Fruit fly (Drosophila melanogaster) whole organism, wandering third instar larva: Measurements from ENCODE around the gene inaF-D.

Experiments used
- CG32264 ChIP-seq: fragments of 200-800 bp; sonication (Bioruptor generic); optimal IDR thresholded peaks from 2 replicates; lab custom pipeline; 2016; ENCODE audit warnings: missing biosample characterization, missing genetic modification characterization
- Dfd ChIP-seq: fragments of >200 bp; optimal IDR thresholded peaks from 2 replicates; lab custom pipeline; 2017; ENCODE audit warnings: missing biosample characterization, missing genetic modification characterization
- HLH106 ChIP-seq: fragments of 200-800 bp; optimal IDR thresholded peaks from 3 replicates; lab custom pipeline; 2019; ENCODE audit warnings: missing biosample characterization, mild to moderate bottlenecking, missing genetic modification characterization, moderate library complexity
- Hr78 ChIP-seq: fragments of >200 bp; optimal IDR thresholded peaks from 2 replicates; lab custom pipeline; 2017; ENCODE audit warnings: missing biosample characterization, missing genetic modification characterization
- Hr83 ChIP-seq: fragments of 200-300 bp; sonication (Bioruptor generic); optimal IDR thresholded peaks from 2 replicates; lab custom pipeline; 2016; ENCODE audit warnings: missing biosample characterization, mild to moderate bottlenecking, missing genetic modification characterization, moderate library complexity; ENCODE audit not compliant: poor library complexity, severe bottlenecking
- Jra ChIP-seq: sonication (Bioruptor generic); optimal IDR thresholded peaks from 2 replicates; lab custom pipeline; 2016; ENCODE audit warnings: missing biosample characterization, missing genetic modification characterization
- Mio ChIP-seq: sonication (Bioruptor generic); optimal IDR thresholded peaks from 2 replicates; lab custom pipeline; 2016; ENCODE audit warnings: missing biosample characterization, missing genetic modification characterization
- Myc ChIP-seq: fragments of >200 bp; optimal IDR thresholded peaks from 2 replicates; lab custom pipeline; 2017
- N ChIP-seq: fragments of >200 bp; optimal IDR thresholded peaks from 2 replicates; lab custom pipeline; 2018; ENCODE audit warnings: missing biosample characterization, missing external identifiers, missing genetic modification characterization
- OdsH ChIP-seq: fragments of 200-800 bp; sonication (Bioruptor generic); optimal IDR thresholded peaks from 2 replicates; lab custom pipeline; 2016; ENCODE audit warnings: missing biosample characterization, mild to moderate bottlenecking, missing genetic modification characterization
- Rel ChIP-seq, 2 experiments: fragments of 200-800 bp; sonication (Bioruptor generic) in 1 of 2; optimal IDR thresholded peaks; 2 replicates in 1 of 2; 3 replicates in 1 of 2; lab custom pipeline; 2016 to 2019; ENCODE audit warnings: mild to moderate bottlenecking in 2 of 2, missing biosample characterization in 2 of 2, missing genetic modification characterization in 2 of 2, moderate library complexity in 1 of 2
- Sp1 ChIP-seq: fragments of 200-800 bp; sonication (Bioruptor generic); optimal IDR thresholded peaks from 3 replicates; lab custom pipeline; 2019; ENCODE audit warnings: missing biosample characterization, mild to moderate bottlenecking, missing genetic modification characterization, moderate library complexity
- Vsx2 ChIP-seq: fragments of 200-300, 225-300 bp; sonication (Bioruptor generic); optimal IDR thresholded peaks from 2 replicates; lab custom pipeline; 2018; ENCODE audit warnings: missing biosample characterization, missing genetic modification characterization; ENCODE audit not compliant: partially characterized antibody
- br ChIP-seq: fragments of 200-800 bp; sonication (Bioruptor generic); optimal IDR thresholded peaks from 2 replicates; lab custom pipeline; 2016; ENCODE audit warnings: missing biosample characterization, missing genetic modification characterization
- brk ChIP-seq: fragments of 200-800 bp; sonication (Bioruptor generic); optimal IDR thresholded peaks from 2 replicates; lab custom pipeline; 2016; ENCODE audit warnings: missing biosample characterization, mild to moderate bottlenecking, missing genetic modification characterization
- dl ChIP-seq, 2 experiments: fragments of 175-275, 200-275 bp in 1 of 2; fragments of 200-275 bp in 1 of 2; sonication (Bioruptor generic); optimal IDR thresholded peaks; lab custom pipeline; 2018; ENCODE audit warnings: mild to moderate bottlenecking in 2 of 2, missing biosample characterization in 2 of 2, missing genetic modification characterization in 2 of 2, moderate library complexity in 2 of 2; ENCODE audit not compliant: partially characterized antibody in 2 of 2, insufficient read depth in 1 of 2
- dmrt93B ChIP-seq: fragments of 200-800 bp; sonication (Bioruptor generic); optimal IDR thresholded peaks from 2 replicates; lab custom pipeline; 2018; ENCODE audit warnings: missing biosample characterization, mild to moderate bottlenecking, missing genetic modification characterization
- ey ChIP-seq: fragments of 200-800 bp; sonication (Bioruptor generic); optimal IDR thresholded peaks from 2 replicates; lab custom pipeline; 2016; ENCODE audit warnings: missing biosample characterization, missing genetic modification characterization
- foxo ChIP-seq, 2 experiments: fragments of 200-800 bp; sonication (Bioruptor generic); optimal IDR thresholded peaks; 2 replicates in 1 of 2; 3 replicates in 1 of 2; lab custom pipeline; 2016 to 2017; ENCODE audit warnings: missing biosample characterization in 2 of 2, missing genetic modification characterization in 2 of 2
- fru ChIP-seq: fragments of 200-800 bp; sonication (Bioruptor generic); optimal IDR thresholded peaks from 3 replicates; lab custom pipeline; 2016; ENCODE audit warnings: missing biosample characterization, mild to moderate bottlenecking, missing genetic modification characterization
- h ChIP-seq: fragments of 200-800 bp; sonication (Bioruptor generic); optimal IDR thresholded peaks from 3 replicates; lab custom pipeline; 2016; ENCODE audit warnings: missing biosample characterization, mild to moderate bottlenecking, missing genetic modification characterization
- jim ChIP-seq: fragments of 175-275, 200-325 bp; sonication (Bioruptor generic); optimal IDR thresholded peaks from 2 replicates; lab custom pipeline; 2016; ENCODE audit warnings: missing biosample characterization, mild to moderate bottlenecking, missing genetic modification characterization
- lola ChIP-seq: fragments of >200 bp; optimal IDR thresholded peaks from 2 replicates; lab custom pipeline; 2017; ENCODE audit warnings: missing biosample characterization, missing genetic modification characterization
- pan ChIP-seq: fragments of >200 bp; optimal IDR thresholded peaks from 2 replicates; lab custom pipeline; 2017
- psq ChIP-seq: fragments of 200-800 bp; sonication (Bioruptor generic); optimal IDR thresholded peaks from 3 replicates; lab custom pipeline; 2017; ENCODE audit warnings: missing biosample characterization, mild to moderate bottlenecking, missing genetic modification characterization, moderate library complexity
- rgr ChIP-seq: fragments of 200-800 bp; sonication (Bioruptor generic); optimal IDR thresholded peaks from 3 replicates; lab custom pipeline; 2016; ENCODE audit warnings: missing biosample characterization, mild to moderate bottlenecking, missing genetic modification characterization
- sage ChIP-seq: fragments of 200-800 bp; sonication (Bioruptor generic); optimal IDR thresholded peaks from 2 replicates; lab custom pipeline; 2016; ENCODE audit warnings: missing biosample characterization, mild to moderate bottlenecking, missing genetic modification characterization
- sv ChIP-seq: fragments of 200-800 bp; sonication (Bioruptor generic); optimal IDR thresholded peaks from 3 replicates; lab custom pipeline; 2016; ENCODE audit warnings: missing biosample characterization, missing genetic modification characterization
- woc ChIP-seq: sonication (Bioruptor generic); optimal IDR thresholded peaks from 2 replicates; lab custom pipeline; 2016; ENCODE audit warnings: missing biosample characterization, mild to moderate bottlenecking, missing genetic modification characterization

The inaF-D gene

DNA sequence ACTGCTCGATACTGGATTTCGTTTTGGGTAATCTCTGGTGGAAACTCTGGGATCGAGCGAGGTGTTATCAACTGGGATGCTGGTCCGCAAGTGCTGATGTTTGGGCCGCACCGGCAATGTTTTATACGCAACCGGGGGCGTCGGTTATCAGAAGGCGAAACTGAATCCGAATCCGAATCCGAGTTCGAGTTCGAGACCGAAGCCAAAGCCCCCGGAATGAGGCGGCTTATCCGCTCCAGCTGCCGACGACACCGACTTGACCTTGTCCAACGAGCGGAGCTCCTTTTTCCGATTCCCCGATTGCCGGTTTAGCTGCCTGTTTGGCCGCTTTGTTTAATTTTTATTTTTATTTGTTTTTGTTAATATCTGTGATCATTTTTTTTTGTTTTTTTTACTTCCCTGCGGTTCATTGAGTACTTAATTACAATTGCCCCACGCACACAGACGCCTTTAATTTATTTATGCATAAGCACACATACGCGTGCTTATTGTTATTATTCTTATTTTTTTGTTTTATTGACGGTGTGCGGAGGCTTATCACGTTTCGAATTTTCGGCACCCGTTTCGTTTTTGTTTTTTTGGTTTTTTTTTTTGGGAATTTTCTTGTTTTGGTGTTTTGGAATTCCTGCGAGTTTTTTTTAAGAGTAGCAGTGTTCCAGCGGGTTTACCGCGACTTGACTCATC is 23.8 kb downstream of the inaF-D start, which contains the start of gene CG2444:
TSS of gene CG2444 (minus strand) at position 372 of the 684 bp plus-strand sequence.
- TF ChIP-seq OdsH (no peak), Mio (GFP tag; lab: Kevin White, UChicago) (no peak), Sp1 (GFP tag; lab: Kevin White, UChicago) (peak; percentile 52), Rel (GFP tag; optimal IDR thresholded peaks at IDR 0.05; lab: Kevin White, UChicago) (peak; percentile 33), Rel (tag; optimal IDR thresholded peaks at IDR 0.05; lab: Kevin White, UChicago) (peak; percentile 48), sage (GFP tag; lab: Kevin White, UChicago) (peak; percentile 7)

DNA sequence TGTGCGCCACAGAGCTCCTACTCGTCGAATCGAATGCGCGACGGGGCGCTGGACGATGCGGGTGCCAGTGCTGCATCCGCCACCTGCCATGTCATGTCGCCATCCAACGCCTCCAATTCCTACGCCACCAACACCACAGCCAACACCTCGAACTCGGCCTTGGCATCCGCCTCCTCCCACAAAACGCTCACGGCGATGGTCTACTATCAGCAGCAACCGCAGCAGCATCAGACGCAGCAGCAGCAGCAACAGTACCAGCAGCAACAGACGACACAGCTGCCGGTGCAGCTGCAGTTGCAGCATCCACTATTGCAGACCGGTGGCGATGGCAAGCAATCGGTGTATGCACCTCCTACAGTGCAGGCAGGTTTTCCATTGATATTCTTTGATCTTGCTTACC is 28.1 kb downstream of the inaF-D start:
- no peak for TF ChIP-seq N (GFP tag; lab: Kevin White, UChicago)
- peak; percentile 85 for TF ChIP-seq Dfd (GFP tag; lab: Kevin White, UChicago)

DNA sequence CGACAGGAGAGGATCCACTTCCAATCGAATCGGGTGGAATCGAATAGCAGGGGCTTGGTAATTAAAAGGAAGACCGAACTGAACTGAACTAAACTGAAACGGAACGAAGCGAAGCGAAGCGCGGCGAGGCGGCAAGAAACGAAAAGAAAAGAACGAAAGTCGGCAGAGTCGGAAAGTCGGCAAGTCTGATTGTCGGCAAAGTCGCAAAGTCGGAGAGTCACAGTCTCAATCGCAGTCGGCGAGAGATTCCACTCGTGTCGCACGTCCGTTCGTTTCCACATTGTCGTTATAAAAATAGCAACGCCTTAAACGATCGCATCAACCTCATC is 33.1 kb downstream of the inaF-D start:
- TF ChIP-seq br (no peak), ey (no peak), rgr (GFP tag; lab: Kevin White, UChicago) (no peak), CG32264 (no peak), dmrt93B (GFP tag; lab: Kevin White, UChicago) (no peak), OdsH (no peak), Hr78 (no peak), Dfd (GFP tag; lab: Kevin White, UChicago) (no peak), Jra (GFP tag; lab: Kevin White, UChicago) (no peak), jim (GFP tag; lab: Kevin White, UChicago) (no peak), Mio (GFP tag; lab: Kevin White, UChicago) (no peak), sv (GFP tag; lab: Kevin White, UChicago) (no peak), woc (GFP tag; lab: Kevin White, UChicago) (no peak), pan (no peak), brk (GFP tag; lab: Kevin White, UChicago) (no peak), foxo (GFP tag; optimal IDR thresholded peaks at IDR 0.05; lab: Kevin White, UChicago) (no peak), lola (GFP tag; lab: Kevin White, UChicago) (no peak), dl (GFP tag; optimal IDR thresholded peaks at IDR 0.05; lab: Kevin White, UChicago; ENCODE audit: insufficient read depth in 1 of 2, partially characterized antibody in 2 of 2) (no peak)

DNA sequence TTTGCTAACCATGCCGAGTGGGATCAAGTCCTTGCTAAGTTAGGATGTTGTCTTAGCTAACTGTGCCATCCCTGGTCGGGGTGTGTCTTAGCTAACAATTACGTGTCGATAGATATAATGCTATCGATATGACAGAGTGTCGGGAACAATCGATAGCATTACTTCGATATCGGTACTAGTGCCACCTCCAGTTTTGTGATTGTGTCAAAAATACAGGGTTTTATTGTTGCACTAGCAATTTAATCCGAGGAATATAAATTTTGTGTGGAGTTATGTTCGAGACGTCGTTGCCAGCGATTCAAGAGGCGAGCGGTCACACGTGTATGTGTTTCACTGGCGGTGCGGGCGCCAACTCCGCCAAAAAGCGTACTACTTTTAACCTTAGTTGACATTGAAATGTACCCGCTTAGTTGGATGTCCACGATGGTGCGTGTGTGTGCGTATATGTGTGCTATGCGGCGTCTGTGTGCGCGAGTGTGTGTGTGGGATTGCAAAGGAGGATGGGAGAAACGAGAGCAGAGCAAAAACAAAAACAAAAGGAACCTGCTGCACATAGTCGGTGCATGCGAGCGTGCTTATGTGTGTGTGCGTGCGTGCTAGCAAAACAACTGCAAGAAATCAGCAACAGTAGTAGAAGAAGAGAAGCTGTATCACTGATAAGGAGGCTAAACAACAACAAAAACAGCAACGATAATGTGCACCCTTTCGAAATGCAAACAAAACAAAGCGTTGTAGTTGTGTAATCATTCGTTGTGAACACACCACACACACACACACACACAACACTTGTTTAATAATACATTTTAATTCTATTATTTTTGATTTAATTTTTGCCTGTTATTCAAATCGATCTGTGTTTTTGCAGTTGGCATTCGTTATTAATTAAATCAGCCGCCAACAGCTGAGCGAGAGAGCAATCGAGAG is 33.7 kb downstream of the inaF-D start, which contains the start of gene PhKgamma:
TSS of gene PhKgamma (plus strand) at position 179 of the 924 bp plus-strand sequence.
- TF ChIP-seq woc (GFP tag; lab: Kevin White, UChicago) (no peak), OdsH (peak; percentile 25), psq (GFP tag; lab: Kevin White, UChicago) (peak; percentile 61), Hr83 (GFP tag; lab: Kevin White, UChicago) (peak; percentile 52), h (GFP tag; lab: Kevin White, UChicago) (peak; percentile 35), N (GFP tag; lab: Kevin White, UChicago) (peak; percentile 19), Vsx2 (no peak), foxo (GFP tag; optimal IDR thresholded peaks at IDR 0.05; lab: Kevin White, UChicago) (peak in 1 of 2 experiments; percentile 44), rgr (GFP tag; lab: Kevin White, UChicago) (peak; percentile 46), Sp1 (GFP tag; lab: Kevin White, UChicago) (peak; percentile 21), fru (GFP tag; lab: Kevin White, UChicago) (peak; percentile 23), Rel (GFP tag; optimal IDR thresholded peaks at IDR 0.05; lab: Kevin White, UChicago) (no peak), Rel (tag; optimal IDR thresholded peaks at IDR 0.05; lab: Kevin White, UChicago) (peak; percentile 44), Myc (lab: Kevin White, UChicago) (peak; percentile 16), sage (GFP tag; lab: Kevin White, UChicago) (no peak), HLH106 (peak; percentile 20)
